Worm (Caenorhabditis elegans): ENCODE measurements around the gene idpp-13.

idpp-13 gene

ce11 chrIII:901148-901547 lies 15.6 kb downstream of the idpp-13 start, which contains the start of gene sucl-2:
Gene sucl-2 (minus strand): TSS chrIII:901412.
- no peak for TF ChIP-seq tra-4 (tag; optimal IDR thresholded peaks at IDR 0.05)
- TF ChIP-seq tbx-11 (GFP tag; IDR thresholded peaks at IDR 0.05): no peak
- TF ChIP-seq hmg-4 (GFP tag; optimal IDR thresholded peaks at IDR 0.05): no peak
- TF ChIP-seq scrt-1 (GFP tag; IDR thresholded peaks at IDR 0.05): no peak
- TF ChIP-seq aly-1 (tag; optimal IDR thresholded peaks at IDR 0.05): no peak
- TF ChIP-seq ama-1 (optimal IDR thresholded peaks at IDR 0.05): no peak
- no peak for TF ChIP-seq tbx-37 (GFP tag; conservative IDR thresholded peaks at IDR 0.05)
- no peak for TF ChIP-seq pes-1 (GFP tag; IDR thresholded peaks at IDR 0.05)
- no peak for TF ChIP-seq hnd-1 (tag; optimal IDR thresholded peaks at IDR 0.05)
- no peak for TF ChIP-seq B0310.2 (tag; optimal IDR thresholded peaks at IDR 0.05)
- no peak for TF ChIP-seq F13C5.2 (tag; optimal IDR thresholded peaks at IDR 0.05)
- TF ChIP-seq sea-1 (GFP tag; conservative IDR thresholded peaks at IDR 0.05): no peak
- no peak for TF ChIP-seq ceh-36 (tag; optimal IDR thresholded peaks at IDR 0.05)
- TF ChIP-seq ets-7 (tag; optimal IDR thresholded peaks at IDR 0.05): no peak

ce11 chrIII:900134-900533 lies 16.7 kb downstream of the idpp-13 start:
- TF ChIP-seq pes-1 (GFP tag; IDR thresholded peaks at IDR 0.05) (no peak), hnd-1 (tag; optimal IDR thresholded peaks at IDR 0.05) (no peak), flt-1 (GFP tag; IDR thresholded peaks at IDR 0.05) (no peak), ets-7 (tag; optimal IDR thresholded peaks at IDR 0.05) (no peak), hmbx-1 (tag; optimal IDR thresholded peaks at IDR 0.05) (no peak), sea-1 (GFP tag; conservative IDR thresholded peaks at IDR 0.05) (no peak), tbx-11 (GFP tag; IDR thresholded peaks at IDR 0.05) (no peak), tra-4 (tag; optimal IDR thresholded peaks at IDR 0.05) (no peak), ceh-13 (GFP tag; optimal IDR thresholded peaks at IDR 0.05) (no peak), F13C5.2 (tag; optimal IDR thresholded peaks at IDR 0.05) (no peak), tbx-37 (GFP tag; conservative IDR thresholded peaks at IDR 0.05) (no peak), scrt-1 (GFP tag; IDR thresholded peaks at IDR 0.05) (no peak), ceh-36 (tag; optimal IDR thresholded peaks at IDR 0.05) (no peak), hmg-4 (GFP tag; optimal IDR thresholded peaks at IDR 0.05) (no peak), ama-1 (optimal IDR thresholded peaks at IDR 0.05) (no peak), B0310.2 (tag; optimal IDR thresholded peaks at IDR 0.05) (no peak)

- TF ChIP-seq ama-1 (optimal IDR thresholded peaks at IDR 0.05): no peak
- no peak for TF ChIP-seq hmg-4 (GFP tag; optimal IDR thresholded peaks at IDR 0.05)
- no peak for TF ChIP-seq pes-1 (GFP tag; IDR thresholded peaks at IDR 0.05)
- TF ChIP-seq aly-1 (tag; optimal IDR thresholded peaks at IDR 0.05): no peak
- no peak for TF ChIP-seq hmbx-1 (tag; optimal IDR thresholded peaks at IDR 0.05)
These were observed 19.9 kb downstream of the idpp-13 start for ce11 chrIII:896904-897303.

ce11 chrIII:895525-895924 lies 21.3 kb downstream of the idpp-13 start, which contains the start of the genes ztf-18 and F23H11.2:
Gene ztf-18 (minus strand): TSS chrIII:895712.
Gene F23H11.2 (plus strand): TSS chrIII:895747.
- TF ChIP-seq tbx-11 (GFP tag; IDR thresholded peaks at IDR 0.05): no peak
- no peak for TF ChIP-seq pes-1 (GFP tag; IDR thresholded peaks at IDR 0.05)
- no peak for TF ChIP-seq tbx-37 (GFP tag; conservative IDR thresholded peaks at IDR 0.05)
- no peak for TF ChIP-seq scrt-1 (GFP tag; IDR thresholded peaks at IDR 0.05)
- TF ChIP-seq B0310.2 (tag; optimal IDR thresholded peaks at IDR 0.05): no peak
- no peak for TF ChIP-seq hnd-1 (tag; optimal IDR thresholded peaks at IDR 0.05)
- no peak for TF ChIP-seq sea-1 (GFP tag; conservative IDR thresholded peaks at IDR 0.05)
- TF ChIP-seq ets-7 (tag; optimal IDR thresholded peaks at IDR 0.05): no peak

ce11 chrIII:891014-891413 lies 25.8 kb downstream of the idpp-13 start, which contains the start of gene T24C4.10:
Gene T24C4.10 (minus strand): TSS chrIII:891243.
- TF ChIP-seq scrt-1 (GFP tag; IDR thresholded peaks at IDR 0.05): no peak

- no peak for TF ChIP-seq hmg-4 (GFP tag; optimal IDR thresholded peaks at IDR 0.05)
- no peak for TF ChIP-seq hnd-1 (tag; optimal IDR thresholded peaks at IDR 0.05)
- no peak for TF ChIP-seq pes-1 (GFP tag; IDR thresholded peaks at IDR 0.05)
- TF ChIP-seq ceh-36 (tag; optimal IDR thresholded peaks at IDR 0.05): no peak
- TF ChIP-seq ama-1 (optimal IDR thresholded peaks at IDR 0.05): no peak
- no peak for TF ChIP-seq B0310.2 (tag; optimal IDR thresholded peaks at IDR 0.05)
- TF ChIP-seq tbx-37 (GFP tag; conservative IDR thresholded peaks at IDR 0.05): no peak
- TF ChIP-seq ets-7 (tag; optimal IDR thresholded peaks at IDR 0.05): no peak
- no peak for TF ChIP-seq hmbx-1 (tag; optimal IDR thresholded peaks at IDR 0.05)
- TF ChIP-seq tbx-11 (GFP tag; IDR thresholded peaks at IDR 0.05): no peak
- TF ChIP-seq F13C5.2 (tag; optimal IDR thresholded peaks at IDR 0.05): no peak
- no peak for TF ChIP-seq flt-1 (GFP tag; IDR thresholded peaks at IDR 0.05)
- no peak for TF ChIP-seq scrt-1 (GFP tag; IDR thresholded peaks at IDR 0.05)
- no peak for TF ChIP-seq tra-4 (tag; optimal IDR thresholded peaks at IDR 0.05)
- no peak for TF ChIP-seq sea-1 (GFP tag; conservative IDR thresholded peaks at IDR 0.05)
- no peak for TF ChIP-seq ceh-13 (GFP tag; optimal IDR thresholded peaks at IDR 0.05)
- no peak for TF ChIP-seq aly-1 (tag; optimal IDR thresholded peaks at IDR 0.05)
These were observed 27.7 kb downstream of the idpp-13 start for ce11 chrIII:888983-889549.

- TF ChIP-seq tbx-11 (GFP tag; IDR thresholded peaks at IDR 0.05) (no peak), F13C5.2 (tag; optimal IDR thresholded peaks at IDR 0.05) (peak; percentile 51), ama-1 (optimal IDR thresholded peaks at IDR 0.05) (no peak), flt-1 (GFP tag; IDR thresholded peaks at IDR 0.05) (0 out of 2 replicates have a peak, but pooled peaks have one; percentile 25), aly-1 (tag; optimal IDR thresholded peaks at IDR 0.05) (peak; percentile 28), hmg-4 (GFP tag; optimal IDR thresholded peaks at IDR 0.05) (peak; percentile 26), pes-1 (GFP tag; IDR thresholded peaks at IDR 0.05) (no peak)
These were observed 28.9 kb downstream of the idpp-13 start for ce11 chrIII:887874-888299.

ce11 chrIII:886726-887125 lies 30.1 kb downstream of the idpp-13 start, which contains the start of gene zer-1:
Gene zer-1 (minus strand): TSS chrIII:886793.
- TF ChIP-seq ets-7 (tag; optimal IDR thresholded peaks at IDR 0.05) (no peak), ama-1 (optimal IDR thresholded peaks at IDR 0.05) (no peak), ceh-36 (tag; optimal IDR thresholded peaks at IDR 0.05) (no peak), hmg-4 (GFP tag; optimal IDR thresholded peaks at IDR 0.05) (no peak), F13C5.2 (tag; optimal IDR thresholded peaks at IDR 0.05) (no peak), flt-1 (GFP tag; IDR thresholded peaks at IDR 0.05) (no peak), sea-1 (GFP tag; conservative IDR thresholded peaks at IDR 0.05) (no peak), tbx-37 (GFP tag; conservative IDR thresholded peaks at IDR 0.05) (no peak), B0310.2 (tag; optimal IDR thresholded peaks at IDR 0.05) (no peak), tbx-11 (GFP tag; IDR thresholded peaks at IDR 0.05) (no peak), ceh-13 (GFP tag; optimal IDR thresholded peaks at IDR 0.05) (no peak), aly-1 (tag; optimal IDR thresholded peaks at IDR 0.05) (no peak), hmbx-1 (tag; optimal IDR thresholded peaks at IDR 0.05) (no peak), tra-4 (tag; optimal IDR thresholded peaks at IDR 0.05) (no peak), pes-1 (GFP tag; IDR thresholded peaks at IDR 0.05) (no peak), scrt-1 (GFP tag; IDR thresholded peaks at IDR 0.05) (no peak), hnd-1 (tag; optimal IDR thresholded peaks at IDR 0.05) (no peak)
